Fruit fly (Drosophila melanogaster): ENCODE data around the gene Pcp.

The Pcp gene

DNA sequence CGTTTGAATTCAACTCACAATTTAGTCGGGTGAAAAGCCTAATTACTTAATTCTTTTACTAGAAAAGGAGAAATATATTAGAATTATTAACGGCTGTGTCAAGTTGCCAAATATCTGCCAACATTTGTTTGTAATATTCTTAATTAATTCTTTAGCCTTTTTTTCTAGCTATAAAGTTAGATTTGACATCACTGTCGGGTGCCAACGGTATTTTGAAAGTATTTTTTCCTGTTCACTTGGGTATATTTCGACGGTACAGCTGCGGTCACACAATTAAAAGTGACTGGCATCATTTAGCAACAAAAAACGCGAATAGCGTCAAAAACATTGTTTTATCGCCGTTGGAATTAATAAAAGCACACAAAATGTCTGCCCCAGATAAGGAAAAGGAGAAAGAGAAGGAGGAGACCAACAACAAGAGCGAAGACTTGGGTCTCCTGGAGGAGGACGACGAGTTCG lies 42.3 kb downstream of the Pcp start, which contains the start of gene Sem1 (continued):
- TF ChIP-seq CG9817 (tag; optimal IDR thresholded peaks at IDR 0.05) (no peak), nmo (GFP tag; optimal IDR thresholded peaks at IDR 0.05) (peak; percentile 16), zen2 (GFP tag; IDR thresholded peaks at IDR 0.05; ENCODE audit: partially characterized antibody) (no peak), pan (optimal IDR thresholded peaks at IDR 0.05) (no peak), pan (GFP tag; optimal IDR thresholded peaks at IDR 0.05 in 1 of 2, IDR thresholded peaks at IDR 0.05 in 1 of 2) (no peak), CG17829 (tag; optimal IDR thresholded peaks at IDR 0.05) (peak; percentile 8), Ada2b (GFP tag; IDR thresholded peaks at IDR 0.05) (no peak), CG1603 (tag; optimal IDR thresholded peaks at IDR 0.05) (peak; percentile 24), Hsf (GFP tag; optimal IDR thresholded peaks at IDR 0.05) (no peak), grn (GFP tag; optimal IDR thresholded peaks at IDR 0.05) (no peak), Myb (GFP tag; optimal IDR thresholded peaks at IDR 0.05) (peak; percentile 42), phol (tag; optimal IDR thresholded peaks at IDR 0.05) (peak; percentile 5), CG13287 (GFP tag; IDR thresholded peaks at IDR 0.05; ENCODE audit: partially characterized antibody) (peak; percentile 16), Jarid2 (GFP tag; optimal IDR thresholded peaks at IDR 0.05) (no peak), esg (GFP tag; conservative IDR thresholded peaks at IDR 0.05) (no peak), CG6254 (GFP tag; optimal IDR thresholded peaks at IDR 0.05) (no peak), p53 (GFP tag; optimal IDR thresholded peaks at IDR 0.05) (no peak), CG14710 (tag; optimal IDR thresholded peaks at IDR 0.05) (peak; percentile 50), CG8924 (tag; optimal IDR thresholded peaks at IDR 0.05) (peak; percentile 12), gro (GFP tag; optimal IDR thresholded peaks at IDR 0.05) (no peak)

- peak; percentile 28 for TF ChIP-seq HmgD (GFP tag; optimal IDR thresholded peaks at IDR 0.05)
- peak; percentile 16 for TF ChIP-seq gem (tag; optimal IDR thresholded peaks at IDR 0.05)
- no peak for TF ChIP-seq Dek (tag; optimal IDR thresholded peaks at IDR 0.05)
- TF ChIP-seq Drgx (GFP tag; IDR thresholded peaks at IDR 0.05), result no peak
- no peak for TF ChIP-seq croc (GFP tag; conservative IDR thresholded peaks at IDR 0.05)
- no peak for TF ChIP-seq CG8944 (GFP tag; optimal IDR thresholded peaks at IDR 0.05)
- TF ChIP-seq stc (GFP tag; IDR thresholded peaks at IDR 0.05), result no peak
- TF ChIP-seq trem (tag; optimal IDR thresholded peaks at IDR 0.05), result peak; percentile 12
- no peak for TF ChIP-seq CG8924 (tag; optimal IDR thresholded peaks at IDR 0.05)
- TF ChIP-seq Deaf1 (tag; optimal IDR thresholded peaks at IDR 0.05), result no peak
- no peak for TF ChIP-seq CG3407 (GFP tag; optimal IDR thresholded peaks at IDR 0.05)
- TF ChIP-seq ind (GFP tag; optimal IDR thresholded peaks at IDR 0.05), result no peak
- no peak for TF ChIP-seq al (GFP tag; IDR thresholded peaks at IDR 0.05)
- TF ChIP-seq Adf1 (GFP tag; IDR thresholded peaks at IDR 0.05), result 0 out of 2 replicates have a peak, but pooled peaks have one; percentile 20
- no peak for TF ChIP-seq CrebB (tag; optimal IDR thresholded peaks at IDR 0.05)
- TF ChIP-seq Pdp1 (GFP tag; optimal IDR thresholded peaks at IDR 0.05), result peak in 1 of 2 experiments; percentile 24
- no peak for TF ChIP-seq CG11398 (GFP tag; optimal IDR thresholded peaks at IDR 0.05)
- no peak for TF ChIP-seq CG11085 (GFP tag; IDR thresholded peaks at IDR 0.05)
- no peak for TF ChIP-seq CG18764 (GFP tag; optimal IDR thresholded peaks at IDR 0.05)
- no peak for TF ChIP-seq p53 (GFP tag; optimal IDR thresholded peaks at IDR 0.05)
- TF ChIP-seq Bdp1 (GFP tag; optimal IDR thresholded peaks at IDR 0.05), result no peak
- TF ChIP-seq CG30431 (GFP tag; optimal IDR thresholded peaks at IDR 0.05), result no peak
- TF ChIP-seq CG17912 (GFP tag; optimal IDR thresholded peaks at IDR 0.05), result no peak
- no peak for TF ChIP-seq CG10209 (GFP tag; optimal IDR thresholded peaks at IDR 0.05)
- no peak for TF ChIP-seq dati (GFP tag; IDR thresholded peaks at IDR 0.05)
- TF ChIP-seq kah (GFP tag; optimal IDR thresholded peaks at IDR 0.05), result no peak
- TF ChIP-seq BEAF-32 (GFP tag; optimal IDR thresholded peaks at IDR 0.05), result peak; percentile 33
- TF ChIP-seq fd64A (GFP tag; optimal IDR thresholded peaks at IDR 0.05), result no peak
- TF ChIP-seq Atf3 (GFP tag; optimal IDR thresholded peaks at IDR 0.05), result no peak
- peak; percentile 89 for TF ChIP-seq E2f2 (GFP tag; IDR thresholded peaks at IDR 0.05)
- TF ChIP-seq chn (GFP tag; optimal IDR thresholded peaks at IDR 0.05), result no peak
- TF ChIP-seq CG4282 (GFP tag; optimal IDR thresholded peaks at IDR 0.05), result no peak
- TF ChIP-seq YL-1 (GFP tag; optimal IDR thresholded peaks at IDR 0.05), result peak; percentile 17
Observed at dm6 chr2L:7065687-7066086, 44.2 kb downstream of the Pcp start, which contains the start of gene Nuf2. Gene Nuf2 (minus strand): TSS chr2L:7065837.
